Fruit fly (Drosophila melanogaster) whole organism, embryonic: ENCODE data around the gene Ipo9.
A peak's percentile ranks its signal among the peaks of the same experiment; 100 is the strongest.

Experiments used
- Blimp-1 ChIP-seq: fragments of 200-800 bp; sonication (Bioruptor generic); optimal IDR thresholded peaks from 3 replicates; lab custom pipeline; 2018; ENCODE audit warnings: missing biosample characterization, missing genetic modification characterization, mild to moderate bottlenecking, moderate library complexity, missing genetic modification reagents
- C15 ChIP-seq: fragments of 200-800 bp; sonication (Bioruptor generic); IDR thresholded peaks from 3 replicates; pipeline ENCODE4 v1.3.6; 2022; ENCODE audit warnings: missing biosample characterization, missing genetic modification characterization
- CG10654 ChIP-seq: fragments of 200-800 bp; sonication (Bioruptor generic); optimal IDR thresholded peaks from 2 replicates; lab custom pipeline; 2016; ENCODE audit warnings: missing biosample characterization, missing genetic modification characterization
- CG12104 ChIP-seq: fragments of 200-800 bp; sonication (Bioruptor generic); optimal IDR thresholded peaks from 3 replicates; lab custom pipeline; 2016; ENCODE audit warnings: missing biosample characterization, missing genetic modification characterization
- CG12769 ChIP-seq: fragments of 200-800 bp; sonication (Bioruptor generic); optimal IDR thresholded peaks from 2 replicates; lab custom pipeline; 2019; ENCODE audit warnings: missing biosample characterization, mild to moderate bottlenecking, missing genetic modification characterization, moderate library complexity
- CG14441 ChIP-seq: fragments of 200-800 bp; sonication (Bioruptor generic); IDR thresholded peaks from 2 replicates; pipeline ENCODE4 v1.3.6; 2022; ENCODE audit warnings: missing biosample characterization, missing genetic modification characterization
- CG14860 ChIP-seq: fragments of 200-800 bp; sonication (Bioruptor generic); IDR thresholded peaks from 3 replicates; pipeline ENCODE4 v1.3.6; 2022; ENCODE audit warnings: missing biosample characterization, missing genetic modification characterization; ENCODE audit not compliant: partially characterized antibody
- CG14965 ChIP-seq: fragments of 200-800 bp; sonication (Bioruptor generic); optimal IDR thresholded peaks from 2 replicates; lab custom pipeline; 2016; ENCODE audit warnings: missing biosample characterization, missing genetic modification characterization, borderline replicate concordance
- CG17385 ChIP-seq: fragments of 200-800 bp; sonication (Bioruptor generic); optimal IDR thresholded peaks from 3 replicates; lab custom pipeline; 2018; ENCODE audit warnings: missing biosample characterization, mild to moderate bottlenecking, missing genetic modification characterization
- CG17568 ChIP-seq: fragments of 200-800 bp; sonication (Bioruptor generic); optimal IDR thresholded peaks from 2 replicates; lab custom pipeline; 2018; ENCODE audit warnings: missing biosample characterization, mild to moderate bottlenecking, missing genetic modification characterization, moderate library complexity
- CG1792 ChIP-seq: fragments of 200-800 bp; sonication (Bioruptor generic); optimal IDR thresholded peaks from 2 replicates; lab custom pipeline; 2016; ENCODE audit warnings: missing biosample characterization, missing genetic modification characterization
- CG2116 ChIP-seq: fragments of 200-800 bp; sonication (Bioruptor generic); optimal IDR thresholded peaks from 3 replicates; lab custom pipeline; 2018; ENCODE audit warnings: missing biosample characterization, mild to moderate bottlenecking, missing genetic modification characterization
- CG33213 ChIP-seq: fragments of 200-800 bp; sonication (Bioruptor generic); optimal IDR thresholded peaks from 3 replicates; lab custom pipeline; 2016; ENCODE audit warnings: missing biosample characterization, missing genetic modification characterization
- CG3838 ChIP-seq: fragments of 200-800 bp; sonication (Bioruptor generic); optimal IDR thresholded peaks from 3 replicates; lab custom pipeline; 2016; ENCODE audit warnings: missing biosample characterization, missing genetic modification characterization
- CG42726 ChIP-seq: fragments of 200-800 bp; sonication (Bioruptor generic); IDR thresholded peaks from 2 replicates; pipeline ENCODE4 v1.3.6; 2022; ENCODE audit warnings: missing biosample characterization, missing genetic modification characterization; ENCODE audit not compliant: partially characterized antibody
- CG4328 ChIP-seq: fragments of 200-800 bp; sonication (Bioruptor generic); optimal IDR thresholded peaks from 3 replicates; lab custom pipeline; 2017; ENCODE audit warnings: missing biosample characterization, missing genetic modification reagents, missing genetic modification characterization
- CG5180 ChIP-seq: fragments of 200-800 bp; sonication (Bioruptor generic); optimal IDR thresholded peaks from 3 replicates; lab custom pipeline; 2017; ENCODE audit warnings: missing biosample characterization, missing genetic modification characterization, mild to moderate bottlenecking, moderate library complexity, missing genetic modification reagents
- CG7786 ChIP-seq: fragments of 200-800 bp; sonication (Bioruptor generic); optimal IDR thresholded peaks from 2 replicates; lab custom pipeline; 2016; ENCODE audit warnings: missing biosample characterization, missing genetic modification characterization
- CG7928 ChIP-seq: fragments of 200-800 bp; sonication (Bioruptor generic); optimal IDR thresholded peaks from 2 replicates; lab custom pipeline; 2017; ENCODE audit warnings: missing biosample characterization, mild to moderate bottlenecking, missing genetic modification characterization
- Dad ChIP-seq: fragments of 200-800 bp; sonication (Bioruptor generic); optimal IDR thresholded peaks from 3 replicates; lab custom pipeline; 2016; ENCODE audit warnings: missing biosample characterization, missing genetic modification characterization
- Doc2 ChIP-seq: fragments of 200-800 bp; sonication (Bioruptor generic); IDR thresholded peaks from 2 replicates; pipeline ENCODE4 v1.3.6; 2022; ENCODE audit warnings: missing biosample characterization, missing genetic modification characterization
- Dref ChIP-seq: fragments of 200-800 bp; sonication (Bioruptor generic); IDR thresholded peaks from 2 replicates; pipeline ENCODE4 v1.3.6; 2022; ENCODE audit warnings: missing biosample characterization, missing genetic modification characterization
- Drgx ChIP-seq: fragments of 200-800 bp; sonication (Bioruptor generic); IDR thresholded peaks from 2 replicates; pipeline ENCODE4 v1.3.6; 2022; ENCODE audit warnings: missing biosample characterization, missing genetic modification characterization
- E2f2 ChIP-seq: fragments of 200-800 bp; sonication (Bioruptor generic); IDR thresholded peaks from 2 replicates; pipeline ENCODE4 v1.3.6; 2022; ENCODE audit warnings: missing biosample characterization, missing genetic modification characterization
- Gsc ChIP-seq: fragments of 200-800 bp; sonication (Bioruptor generic); IDR thresholded peaks from 2 replicates; pipeline ENCODE4 v1.3.6; 2022; ENCODE audit warnings: missing biosample characterization, missing genetic modification characterization
- H15 ChIP-seq: fragments of 200-800 bp; sonication (Bioruptor generic); IDR thresholded peaks from 3 replicates; pipeline ENCODE4 v1.3.6; 2022; ENCODE audit warnings: missing biosample characterization, missing genetic modification characterization
- Lim3 ChIP-seq: fragments of 200-800 bp; sonication (Bioruptor generic); IDR thresholded peaks from 2 replicates; pipeline ENCODE4 v1.3.6; 2022; ENCODE audit warnings: missing biosample characterization, missing genetic modification characterization
- NC2β ChIP-seq: fragments of 200-800 bp; sonication (Bioruptor generic); optimal IDR thresholded peaks from 2 replicates; lab custom pipeline; 2016; ENCODE audit warnings: missing biosample characterization, missing genetic modification characterization
- Rfx ChIP-seq: fragments of 200-800 bp; sonication (Bioruptor generic); IDR thresholded peaks from 2 replicates; pipeline ENCODE4 v1.3.6; 2022; ENCODE audit warnings: missing biosample characterization, missing genetic modification characterization
- YL-1 ChIP-seq: fragments of 200-800 bp; sonication (Bioruptor generic); optimal IDR thresholded peaks from 3 replicates; lab custom pipeline; 2017; ENCODE audit warnings: missing biosample characterization, mild to moderate bottlenecking, missing genetic modification characterization
- ac ChIP-seq: fragments of 200-800 bp; sonication (Bioruptor generic); optimal IDR thresholded peaks from 3 replicates; lab custom pipeline; 2017; ENCODE audit warnings: missing biosample characterization, mild to moderate bottlenecking, missing genetic modification characterization
- bowl ChIP-seq: fragments of 200-800 bp; sonication (Bioruptor generic); IDR thresholded peaks from 2 replicates; pipeline ENCODE4 v1.3.6; 2022; ENCODE audit warnings: missing biosample characterization, missing genetic modification characterization
- chinmo ChIP-seq: fragments of 200-800 bp; sonication (Bioruptor generic); IDR thresholded peaks from 4 replicates; pipeline ENCODE4 v1.3.6; 2022; ENCODE audit warnings: missing biosample characterization, missing genetic modification characterization; ENCODE audit not compliant: partially characterized antibody
- disco-r ChIP-seq: fragments of 200-800 bp; sonication (Bioruptor generic); optimal IDR thresholded peaks from 2 replicates; lab custom pipeline; 2016; ENCODE audit warnings: missing biosample characterization, missing genetic modification characterization
- dmrt99B ChIP-seq: fragments of 200-800 bp; sonication (Bioruptor generic); optimal IDR thresholded peaks from 2 replicates; lab custom pipeline; 2018; ENCODE audit warnings: missing biosample characterization, mild to moderate bottlenecking, missing genetic modification characterization, moderate library complexity
- exex ChIP-seq: fragments of 200-800 bp; sonication (Bioruptor generic); optimal IDR thresholded peaks from 4 replicates; lab custom pipeline; 2018; ENCODE audit warnings: missing biosample characterization, mild to moderate bottlenecking, missing genetic modification characterization, moderate library complexity
- fd96Cb ChIP-seq: fragments of 200-800 bp; sonication (Bioruptor generic); optimal IDR thresholded peaks from 2 replicates; lab custom pipeline; 2018; ENCODE audit warnings: missing biosample characterization, mild to moderate bottlenecking, missing genetic modification characterization, moderate library complexity
- fru ChIP-seq: fragments of >200 bp; optimal IDR thresholded peaks from 2 replicates; lab custom pipeline; 2017
- gce ChIP-seq: fragments of 200-800 bp; sonication (Bioruptor generic); IDR thresholded peaks from 3 replicates; pipeline ENCODE4 v1.3.6; 2022; ENCODE audit warnings: missing biosample characterization, missing genetic modification characterization
- gfzf ChIP-seq: fragments of 200-800 bp; sonication (Bioruptor generic); optimal IDR thresholded peaks from 2 replicates; lab custom pipeline; 2016; ENCODE audit warnings: missing biosample characterization, mild to moderate bottlenecking, missing genetic modification characterization, moderate library complexity
- ind ChIP-seq: fragments of 200-800 bp; sonication (Bioruptor generic); optimal IDR thresholded peaks from 3 replicates; lab custom pipeline; 2016; ENCODE audit warnings: missing biosample characterization, missing genetic modification characterization
- sd ChIP-seq: fragments of 200-800 bp; sonication (Bioruptor generic); optimal IDR thresholded peaks from 3 replicates; lab custom pipeline; 2018; ENCODE audit warnings: missing biosample characterization, mild to moderate bottlenecking, missing genetic modification characterization, moderate library complexity
- seq ChIP-seq: fragments of 200-800 bp; sonication (Bioruptor generic); IDR thresholded peaks from 2 replicates; pipeline ENCODE4 v1.3.6; 2022; ENCODE audit warnings: missing biosample characterization, missing genetic modification characterization
- sima ChIP-seq: fragments of 200-800 bp; sonication (Bioruptor generic); optimal IDR thresholded peaks from 2 replicates; lab custom pipeline; 2016; ENCODE audit warnings: missing biosample characterization, missing genetic modification characterization
- slbo ChIP-seq: fragments of 200-800 bp; sonication (Bioruptor generic); IDR thresholded peaks from 2 replicates; pipeline ENCODE4 v1.3.6; 2022; ENCODE audit warnings: missing biosample characterization, missing genetic modification characterization
- sqz ChIP-seq: fragments of 200-800 bp; sonication (Bioruptor generic); optimal IDR thresholded peaks from 3 replicates; lab custom pipeline; 2018; ENCODE audit warnings: missing biosample characterization, mild to moderate bottlenecking, missing genetic modification characterization
- sr ChIP-seq: fragments of 200-800 bp; sonication (Bioruptor generic); IDR thresholded peaks from 3 replicates; pipeline ENCODE4 v1.3.6; 2022; ENCODE audit warnings: missing biosample characterization, missing genetic modification characterization
- trh ChIP-seq: fragments of 200-800 bp; sonication (Bioruptor generic); optimal IDR thresholded peaks from 2 replicates; lab custom pipeline; 2016; ENCODE audit warnings: missing biosample characterization, missing genetic modification characterization
- wdn ChIP-seq: fragments of 200-800 bp; sonication (Bioruptor generic); IDR thresholded peaks from 2 replicates; pipeline ENCODE4 v1.3.6; 2022; ENCODE audit warnings: missing biosample characterization, missing genetic modification characterization
- wor ChIP-seq: fragments of 200-800 bp; sonication (Bioruptor generic); IDR thresholded peaks from 2 replicates; pipeline ENCODE4 v1.3.6; 2022; ENCODE audit warnings: missing biosample characterization, missing genetic modification characterization
- yki ChIP-seq: fragments of >200 bp; optimal IDR thresholded peaks from 3 replicates; lab custom pipeline; 2018
- zfh1 ChIP-seq: fragments of 200-800 bp; sonication (Bioruptor generic); IDR thresholded peaks from 3 replicates; pipeline ENCODE4 v1.3.6; 2022; ENCODE audit warnings: missing biosample characterization, missing genetic modification characterization

The Ipo9 gene

DNA sequence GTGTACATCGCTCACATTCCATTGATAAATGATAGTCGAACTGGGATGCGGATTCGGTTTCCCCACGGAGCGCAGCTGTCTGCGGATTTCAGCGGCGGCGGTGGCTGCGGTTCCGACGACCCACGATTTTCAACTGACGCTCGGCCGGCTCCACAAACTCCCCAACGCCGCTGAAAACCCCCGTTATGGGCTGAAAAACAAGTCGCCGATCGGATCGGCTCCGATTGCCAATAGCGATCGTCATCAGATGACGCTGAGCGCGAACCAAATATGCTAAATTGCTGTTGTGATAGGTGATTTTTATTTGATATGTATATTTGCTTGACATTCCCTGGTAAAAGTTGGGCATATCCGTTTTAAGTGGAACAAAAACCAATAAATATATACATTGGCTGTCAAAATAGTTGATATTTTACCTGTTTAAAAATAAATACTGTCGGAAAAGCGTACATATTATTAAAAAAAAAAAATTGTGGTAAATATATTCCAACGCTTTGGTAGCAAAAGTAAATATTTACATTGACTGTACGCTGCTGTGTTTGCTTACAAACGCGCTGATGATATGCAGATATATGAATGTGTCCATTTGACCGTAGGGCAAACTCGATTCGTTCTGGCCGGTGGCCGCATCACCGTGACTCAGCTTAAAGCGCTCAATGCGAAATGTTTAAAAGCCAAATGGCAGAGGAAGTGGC, 42.0 kb downstream of the Ipo9 start (continued):
- TF ChIP-seq sqz (GFP tag; lab: Kevin White, UChicago) (no peak), CG33213 (GFP tag; lab: Kevin White, UChicago) (no peak), H15 (GFP tag; lab: Robert Waterston, UW) (no peak), trh (GFP tag; lab: Kevin White, UChicago) (no peak), Drgx (GFP tag; lab: Robert Waterston, UW) (no peak), E2f2 (GFP tag; lab: Robert Waterston, UW) (peak; percentile 33), YL-1 (GFP tag; lab: Kevin White, UChicago) (no peak), Blimp-1 (peak; percentile 16), yki (lab: Kevin White, UChicago) (no peak), bowl (GFP tag; lab: Robert Waterston, UW) (no peak), CG5180 (GFP tag; lab: Kevin White, UChicago) (no peak), slbo (GFP tag; lab: Robert Waterston, UW) (peak; percentile 74), Doc2 (GFP tag; lab: Robert Waterston, UW) (no peak), CG14441 (GFP tag; lab: Robert Waterston, UW) (peak; percentile 71), CG1792 (GFP tag; lab: Kevin White, UChicago) (peak; percentile 22), CG12769 (peak; percentile 49), wdn (GFP tag; lab: Robert Waterston, UW) (peak; percentile 47), wor (GFP tag; lab: Robert Waterston, UW) (no peak), dmrt99B (tag; lab: Kevin White, UChicago) (peak; percentile 74), NC2β (GFP tag; lab: Kevin White, UChicago) (no peak), C15 (GFP tag; lab: Robert Waterston, UW) (0 out of 3 replicates have a peak, but pooled peaks have one; percentile 31), zfh1 (GFP tag; lab: Robert Waterston, UW) (no peak), CG3838 (GFP tag; lab: Kevin White, UChicago) (no peak), CG14860 (GFP tag; lab: Robert Waterston, UW) (no peak), gce (GFP tag; lab: Robert Waterston, UW) (no peak), CG14965 (GFP tag; lab: Kevin White, UChicago) (no peak), CG2116 (no peak), CG4328 (GFP tag; lab: Kevin White, UChicago) (no peak), CG42726 (GFP tag; lab: Robert Waterston, UW) (no peak), CG7786 (GFP tag; lab: Kevin White, UChicago) (peak; percentile 49), fru (no peak), CG7928 (peak; percentile 5), Gsc (GFP tag; lab: Robert Waterston, UW) (no peak), Lim3 (GFP tag; lab: Robert Waterston, UW) (no peak), ac (GFP tag; lab: Kevin White, UChicago) (no peak), sima (GFP tag; lab: Kevin White, UChicago) (peak; percentile 19), chinmo (GFP tag; lab: Robert Waterston, UW) (no peak), fd96Cb (tag; lab: Kevin White, UChicago) (peak; percentile 42), ind (GFP tag; lab: Kevin White, UChicago) (peak; percentile 59), CG17385 (GFP tag; lab: Kevin White, UChicago) (peak; percentile 13), disco-r (GFP tag; lab: Kevin White, UChicago) (no peak), seq (GFP tag; lab: Robert Waterston, UW) (0 out of 2 replicates have a peak, but pooled peaks have one; percentile 16), CG10654 (GFP tag; lab: Kevin White, UChicago) (no peak), CG12104 (GFP tag; lab: Kevin White, UChicago) (peak; percentile 34), sr (GFP tag; lab: Robert Waterston, UW) (no peak), gfzf (GFP tag; lab: Kevin White, UChicago) (no peak), CG17568 (no peak), Dad (no peak), exex (tag; lab: Kevin White, UChicago) (no peak), sd (tag; lab: Kevin White, UChicago) (peak; percentile 57), Rfx (GFP tag; lab: Robert Waterston, UW) (peak; percentile 83), Dref (GFP tag; lab: Robert Waterston, UW) (no peak)
